Worm (Caenorhabditis elegans) whole organism, L2 larva: ENCODE measurements around the gene B0001.8.
"Not testable (repeated sequence)": the region's sequence is repeated elsewhere in the genome, so short reads cannot be mapped to it uniquely, and the experiment has no call there.

Source experiments
- C34F6.9 ChIP-seq: fragments of 150-350 bp; optimal IDR thresholded peaks from 2 replicates; lab custom pipeline; 2014; ENCODE audit warnings: missing biosample characterization, missing genetic modification characterization
- R02D3.7 ChIP-seq: fragments of 150-350 bp; optimal IDR thresholded peaks from 2 replicates; lab custom pipeline; 2014; ENCODE audit warnings: missing biosample characterization, missing genetic modification characterization
- aly-2 ChIP-seq: fragments of 150-350 bp; optimal IDR thresholded peaks from 2 replicates; lab custom pipeline; 2014; ENCODE audit warnings: missing biosample characterization, missing genetic modification characterization
- ama-1 ChIP-seq: fragments of 150-350 bp; optimal IDR thresholded peaks from 2 replicates; lab custom pipeline; 2018; ENCODE audit warnings: inconsistent platforms
- blmp-1 ChIP-seq: sonication (generic microtip); optimal IDR thresholded peaks from 2 replicates; lab custom pipeline; 2017; ENCODE audit warnings: missing genetic modification characterization, mild to moderate bottlenecking, missing compliant biosample characterization, antibody characterized with exemption, moderate library complexity; ENCODE audit not compliant: insufficient read depth
- ceh-82 ChIP-seq: fragments of 150-350 bp; optimal IDR thresholded peaks from 2 replicates; lab custom pipeline; 2014; ENCODE audit warnings: missing biosample characterization, missing genetic modification characterization
- egl-27 ChIP-seq: sonication (generic microtip); optimal IDR thresholded peaks from 3 replicates; lab custom pipeline; 2017; ENCODE audit warnings: missing biosample characterization, missing genetic modification reagents, missing genetic modification characterization
- elt-3 ChIP-seq: sonication (generic microtip); optimal IDR thresholded peaks from 2 replicates; lab custom pipeline; 2017; ENCODE audit warnings: missing biosample characterization, missing genetic modification characterization
- lin-11 ChIP-seq: fragments of 150-350 bp; sonication (generic microtip); optimal IDR thresholded peaks from 2 replicates; lab custom pipeline; 2014; ENCODE audit warnings: missing biosample characterization, missing genetic modification characterization, inconsistent platforms, mixed read lengths
- lsy-2 ChIP-seq, 2 experiments: fragments of 150-350 bp in 1 of 2; sonication (generic microtip) in 1 of 2; optimal IDR thresholded peaks; 2 replicates each; lab custom pipeline; 2014 to 2017; ENCODE audit warnings: missing biosample characterization in 2 of 2, missing genetic modification characterization in 2 of 2
- mab-5 ChIP-seq: fragments of 150-350 bp; optimal IDR thresholded peaks from 2 replicates; lab custom pipeline; 2014; ENCODE audit warnings: missing biosample characterization, missing genetic modification characterization
- mbf-1 ChIP-seq: sonication (generic microtip); optimal IDR thresholded peaks from 2 replicates; lab custom pipeline; 2017; ENCODE audit warnings: missing biosample characterization, missing genetic modification characterization
- mdl-1 ChIP-seq, 2 experiments: fragments of 150-350 bp in 1 of 2; sonication (generic microtip) in 1 of 2; optimal IDR thresholded peaks; 2 replicates each; lab custom pipeline; 2017; ENCODE audit warnings: missing biosample characterization in 2 of 2, missing genetic modification characterization in 2 of 2
- nhr-10 ChIP-seq: sonication (generic microtip); optimal IDR thresholded peaks from 2 replicates; lab custom pipeline; 2017; ENCODE audit warnings: missing biosample characterization, missing genetic modification characterization
- nhr-11 ChIP-seq: fragments of 150-350 bp; optimal IDR thresholded peaks from 2 replicates; lab custom pipeline; 2014; ENCODE audit warnings: missing biosample characterization, missing genetic modification characterization
- nhr-12 ChIP-seq: fragments of 150-350 bp; optimal IDR thresholded peaks from 2 replicates; lab custom pipeline; 2014; ENCODE audit warnings: missing biosample characterization, missing genetic modification characterization
- nhr-129 ChIP-seq: fragments of 150-350 bp; optimal IDR thresholded peaks from 2 replicates; lab custom pipeline; 2014; ENCODE audit warnings: missing biosample characterization, missing genetic modification characterization
- nhr-21 ChIP-seq: fragments of 150-350 bp; optimal IDR thresholded peaks from 2 replicates; lab custom pipeline; 2014; ENCODE audit warnings: missing biosample characterization, missing genetic modification characterization
- nhr-237 ChIP-seq: fragments of 150-350 bp; optimal IDR thresholded peaks from 2 replicates; lab custom pipeline; 2014; ENCODE audit warnings: missing biosample characterization, missing genetic modification characterization
- nhr-25 ChIP-seq: fragments of 150-350 bp; sonication (generic microtip); optimal IDR thresholded peaks from 3 replicates; lab custom pipeline; 2014; ENCODE audit warnings: missing biosample characterization, missing genetic modification characterization
- nhr-6 ChIP-seq: fragments of 150-350 bp; optimal IDR thresholded peaks from 2 replicates; lab custom pipeline; 2014; ENCODE audit warnings: missing biosample characterization, missing genetic modification characterization
- peb-1 ChIP-seq: fragments of 150-350 bp; optimal IDR thresholded peaks from 2 replicates; lab custom pipeline; 2014; ENCODE audit warnings: missing biosample characterization, missing genetic modification characterization
- sem-4 ChIP-seq: fragments of 150-350 bp; optimal IDR thresholded peaks from 2 replicates; lab custom pipeline; 2014; ENCODE audit warnings: missing biosample characterization, missing genetic modification reagents, missing genetic modification characterization
- sma-3 ChIP-seq: sonication (generic microtip); optimal IDR thresholded peaks from 2 replicates; lab custom pipeline; 2016; ENCODE audit warnings: missing genetic modification reagents, missing genetic modification characterization, missing compliant biosample characterization
- snpc-4 ChIP-seq: fragments of 150-350 bp; optimal IDR thresholded peaks from 2 replicates; lab custom pipeline; 2014; ENCODE audit warnings: missing biosample characterization, missing genetic modification characterization
- unc-62 ChIP-seq: fragments of 150-350 bp; optimal IDR thresholded peaks from 2 replicates; lab custom pipeline; 2014; ENCODE audit warnings: missing biosample characterization, missing genetic modification reagents, missing genetic modification characterization
- zag-1 ChIP-seq: fragments of 150-350 bp; optimal IDR thresholded peaks from 2 replicates; lab custom pipeline; 2014; ENCODE audit warnings: missing biosample characterization, missing genetic modification characterization
- ztf-1 ChIP-seq: fragments of 200-800 bp; sonication (Bioruptor generic); conservative IDR thresholded peaks from 2 replicates; pipeline ENCODE4 v1.3.6; 2022; ENCODE audit warnings: missing genetic modification characterization, missing compliant biosample characterization
- ztf-11 ChIP-seq: sonication (generic microtip); optimal IDR thresholded peaks from 2 replicates; lab custom pipeline; 2017; ENCODE audit warnings: missing biosample characterization, missing genetic modification characterization
- ztf-4 ChIP-seq: fragments of 150-350 bp; optimal IDR thresholded peaks from 2 replicates; lab custom pipeline; 2014; ENCODE audit warnings: missing biosample characterization, missing genetic modification characterization

B0001.8 gene

ce11 chrIV:12149609-12150008 lies 8.8 kb upstream of the B0001.8 start:
- no peak for TF ChIP-seq ama-1
- TF ChIP-seq ztf-1 = no peak
- TF ChIP-seq nhr-6 (tag; lab: Kevin White, UChicago) = no peak
- TF ChIP-seq ztf-4 = no peak
- TF ChIP-seq nhr-12 (tag; lab: Kevin White, UChicago) = no peak
- no peak for TF ChIP-seq blmp-1 (tag; lab: Kevin White, UChicago)
- TF ChIP-seq mab-5 (tag; lab: Kevin White, UChicago) = no peak
- TF ChIP-seq nhr-25 (tag; lab: Kevin White, UChicago) = no peak
- TF ChIP-seq nhr-237 (tag; lab: Kevin White, UChicago) = no peak
- TF ChIP-seq, all 48 proteins: peak for 0

ce11 chrIV:12145681-12146080 lies 4.8 kb upstream of the B0001.8 start, which contains the start of gene B0001.3:
Gene B0001.3, minus strand, starts transcription at chrIV:12145735.
- TF ChIP-seq nhr-10 (tag; lab: Kevin White, UChicago) (no peak), zag-1 (tag; lab: Kevin White, UChicago) (no peak), ztf-4 (no peak), nhr-129 (tag; lab: Kevin White, UChicago) (peak; percentile 35), R02D3.7 (no peak)

- TF ChIP-seq lsy-2 (tag; optimal IDR thresholded peaks at IDR 0.05; lab: Kevin White, UChicago) (no peak), nhr-12 (tag; lab: Kevin White, UChicago) (no peak), unc-62 (GFP tag; lab: Kevin White, UChicago) (no peak), egl-27 (tag; lab: Kevin White, UChicago) (no peak), ceh-82 (tag; lab: Kevin White, UChicago) (no peak), mbf-1 (tag; lab: Kevin White, UChicago) (no peak)
- TF ChIP-seq, all 48 proteins: peak for 0
Measured at ce11 chrIV:12143231-12143630, 2.4 kb upstream of the B0001.8 start, which contains the start of gene B0001.5. Gene B0001.5, minus strand, starts transcription at chrIV:12143331.

- TF ChIP-seq ztf-1; lin-11; unc-62 (GFP tag; lab: Kevin White, UChicago): not testable (repeated sequence)
- TF ChIP-seq, all 48 proteins: peak for 0; not testable (repeated sequence) for 48
Measured at ce11 chrIV:12138093-12138492, 2.8 kb downstream of the B0001.8 start, which contains the start of gene B0001.4. Gene B0001.4, minus strand, starts transcription at chrIV:12138193.

- TF ChIP-seq zag-1 (tag; lab: Kevin White, UChicago) (no peak), C34F6.9 (tag; lab: Kevin White, UChicago) (no peak), ztf-11 (tag; lab: Kevin White, UChicago) (no peak), aly-2 (tag; lab: Kevin White, UChicago) (no peak), ceh-82 (tag; lab: Kevin White, UChicago) (no peak), mbf-1 (tag; lab: Kevin White, UChicago) (no peak), nhr-11 (tag; lab: Kevin White, UChicago) (no peak), elt-3 (tag; lab: Kevin White, UChicago) (no peak), peb-1 (tag; lab: Kevin White, UChicago) (no peak), mdl-1 (tag; optimal IDR thresholded peaks at IDR 0.05; lab: Kevin White, UChicago) (no peak), sem-4 (tag; lab: Kevin White, UChicago) (no peak), egl-27 (tag; lab: Kevin White, UChicago) (no peak), unc-62 (GFP tag; lab: Kevin White, UChicago) (no peak), lsy-2 (tag; optimal IDR thresholded peaks at IDR 0.05; lab: Kevin White, UChicago) (no peak), snpc-4 (tag; lab: Kevin White, UChicago) (no peak), sma-3 (GFP tag; lab: Kevin White, UChicago) (no peak), nhr-6 (tag; lab: Kevin White, UChicago) (no peak), ama-1 (no peak), nhr-21 (tag; lab: Kevin White, UChicago) (no peak)
Measured at ce11 chrIV:12134991-12135390, 5.9 kb downstream of the B0001.8 start.

- TF ChIP-seq sem-4 (tag; lab: Kevin White, UChicago) = no peak
- peak; percentile 13 for TF ChIP-seq nhr-129 (tag; lab: Kevin White, UChicago)
Measured at ce11 chrIV:12133776-12134175, 7.1 kb downstream of the B0001.8 start.
